Fruit fly (Drosophila melanogaster) whole organism: ENCODE measurements around the gene Adi1.

Experiments
- pan ChIP-seq: fragments of >200 bp; optimal IDR thresholded peaks from 2 replicates; lab custom pipeline; 2017
- psq ChIP-seq: fragments of >200 bp; optimal IDR thresholded peaks from 2 replicates; lab custom pipeline; 2017

dm6 chr3L:10643228-10643627 lies 19.9 kb upstream of the Adi1 start, which contains the start of gene CG14153:
- no peak for TF ChIP-seq pan (lab: Kevin White, UChicago)
- TF ChIP-seq psq (lab: Kevin White, UChicago): no peak
